Worm (Caenorhabditis elegans): ENCODE data around the gene F40G12.7.

F40G12.7 gene

DNA sequence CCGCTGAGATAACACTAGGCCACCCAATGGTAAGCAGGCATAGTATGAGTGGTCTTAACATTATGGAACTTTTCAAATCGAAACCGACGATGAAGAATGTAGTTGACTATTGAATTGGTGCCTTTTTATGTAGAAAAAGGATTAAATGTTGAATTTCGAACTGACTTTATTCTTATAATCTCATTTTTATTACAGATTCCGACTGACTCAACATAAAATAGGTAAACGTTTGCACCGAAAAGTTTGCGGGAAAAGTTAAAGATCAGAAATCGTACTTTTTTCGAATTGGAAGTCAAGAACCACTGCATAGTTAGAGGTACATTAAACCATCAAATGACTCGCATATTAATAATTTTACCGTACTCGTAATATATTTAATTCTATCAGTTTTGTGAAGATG is 20.1 kb upstream of the F40G12.7 start, which contains the start of gene K02E11.7:
Gene K02E11.7, minus strand, starts transcription at position 101 of the 400 bp plus-strand sequence.
- TF ChIP-seq mab-5 (tag; optimal IDR thresholded peaks at IDR 0.05) (no peak), nhr-11 (tag; optimal IDR thresholded peaks at IDR 0.05) (no peak), nhr-25 (tag; optimal IDR thresholded peaks at IDR 0.05) (no peak), mbf-1 (tag; optimal IDR thresholded peaks at IDR 0.05) (no peak), unc-62 (GFP tag; optimal IDR thresholded peaks at IDR 0.05) (no peak), snpc-4 (tag; optimal IDR thresholded peaks at IDR 0.05) (no peak)

DNA sequence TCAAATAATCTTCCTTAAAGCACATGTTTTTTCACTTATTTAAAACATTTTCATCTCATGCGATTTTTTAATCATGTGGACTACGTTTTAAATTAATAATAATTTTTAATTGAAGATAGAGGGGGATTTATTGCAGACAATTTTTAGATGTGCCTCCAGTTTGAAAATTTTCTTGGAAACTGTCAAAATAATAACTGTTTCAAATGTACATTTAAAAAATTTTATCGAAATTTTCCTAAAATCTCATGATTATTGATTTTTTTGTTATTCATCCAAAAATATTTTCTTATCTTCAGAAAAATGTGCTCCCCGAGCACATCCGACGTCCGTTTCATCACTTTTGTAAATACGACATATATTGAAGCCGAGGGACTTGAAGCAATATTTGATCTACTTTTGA is 17.6 kb upstream of the F40G12.7 start, which contains the start of gene sre-8:
Gene sre-8, plus strand, starts transcription at position 301 of the 400 bp plus-strand sequence.
- TF ChIP-seq unc-62 (GFP tag; optimal IDR thresholded peaks at IDR 0.05) (no peak), ceh-16 (tag; optimal IDR thresholded peaks at IDR 0.05) (no peak), ztf-11 (tag; optimal IDR thresholded peaks at IDR 0.05) (no peak), mbf-1 (tag; optimal IDR thresholded peaks at IDR 0.05) (no peak), elt-3 (tag; optimal IDR thresholded peaks at IDR 0.05) (no peak), elt-1 (tag; optimal IDR thresholded peaks at IDR 0.05) (no peak), nhr-23 (tag; optimal IDR thresholded peaks at IDR 0.05) (no peak), Y55F3AM.14 (GFP tag; optimal IDR thresholded peaks at IDR 0.05) (no peak), ztf-1 (GFP tag; conservative IDR thresholded peaks at IDR 0.05) (no peak), ztf-4 (tag; optimal IDR thresholded peaks at IDR 0.05) (no peak), nhr-12 (tag; optimal IDR thresholded peaks at IDR 0.05) (no peak), unc-55 (GFP tag; optimal IDR thresholded peaks at IDR 0.05) (no peak), ZK546.5 (tag; optimal IDR thresholded peaks at IDR 0.05) (no peak), aly-2 (tag; optimal IDR thresholded peaks at IDR 0.05) (no peak), crh-2 (tag; optimal IDR thresholded peaks at IDR 0.05) (no peak), snpc-4 (tag; optimal IDR thresholded peaks at IDR 0.05) (no peak), lin-13 (GFP tag; optimal IDR thresholded peaks at IDR 0.05) (no peak), sem-4 (tag; optimal IDR thresholded peaks at IDR 0.05) (no peak)

DNA sequence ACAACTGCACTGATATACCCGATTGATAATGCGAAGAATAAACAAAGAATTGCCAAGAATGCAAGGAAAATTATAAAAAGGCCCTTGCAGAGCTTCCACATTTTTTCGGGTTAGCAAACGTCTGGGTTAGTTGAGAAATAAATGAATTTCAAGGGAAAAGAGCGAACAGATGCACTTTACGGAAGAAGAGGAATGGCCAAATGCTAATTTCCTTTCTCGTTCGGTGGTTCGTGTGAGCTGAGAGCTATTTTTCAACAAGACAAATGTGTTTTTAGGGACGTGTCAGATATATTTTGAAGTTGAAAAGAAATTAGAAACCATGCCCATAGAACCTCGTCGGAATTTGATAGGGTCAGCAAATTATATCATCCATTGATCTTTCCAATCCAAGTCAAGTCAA is 13.5 kb upstream of the F40G12.7 start, which contains the start of gene F40G12.2:
Gene F40G12.2, minus strand, starts transcription at position 101 of the 400 bp plus-strand sequence.
- no peak for TF ChIP-seq unc-55 (GFP tag; optimal IDR thresholded peaks at IDR 0.05)

- TF ChIP-seq egl-27 (tag; optimal IDR thresholded peaks at IDR 0.05) (no peak), snpc-4 (tag; optimal IDR thresholded peaks at IDR 0.05) (peak; percentile 22)
Observed at ce11 chrV:14267326-14267942, 6.9 kb upstream of the F40G12.7 start.

- TF ChIP-seq alr-1 (tag; optimal IDR thresholded peaks at IDR 0.05): no peak
Observed at ce11 chrV:14268616-14269015, 5.8 kb upstream of the F40G12.7 start, which contains the start of gene F40G12.4. Gene F40G12.4, minus strand, starts transcription at chrV:14268716.

DNA sequence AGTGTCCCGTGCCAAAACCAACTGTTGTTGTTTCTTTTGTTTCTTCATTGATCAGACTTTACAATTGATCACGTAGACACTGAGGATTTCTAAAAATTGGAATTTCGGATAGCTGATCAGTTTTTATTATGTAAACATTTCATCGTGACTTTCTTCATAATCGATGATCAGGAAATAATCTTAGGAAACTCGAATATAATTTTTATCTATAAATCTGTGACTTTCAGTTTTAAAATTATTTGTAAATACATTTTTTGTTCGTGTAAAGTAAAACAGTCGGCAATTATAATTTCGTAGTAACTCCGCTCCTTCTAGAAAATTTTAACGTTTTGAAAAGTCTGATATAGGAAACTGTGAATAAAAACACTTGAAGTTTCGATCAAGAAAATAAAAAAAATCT is 3.6 kb upstream of the F40G12.7 start, which contains the start of gene F40G12.5:
Gene F40G12.5, minus strand, starts transcription at position 101 of the 400 bp plus-strand sequence.
- TF ChIP-seq lin-11 (tag; optimal IDR thresholded peaks at IDR 0.05): no peak
- no peak for TF ChIP-seq sma-9 (GFP tag; optimal IDR thresholded peaks at IDR 0.05)
- TF ChIP-seq sma-9 (tag; optimal IDR thresholded peaks at IDR 0.05): no peak
- no peak for TF ChIP-seq fos-1 (tag; optimal IDR thresholded peaks at IDR 0.05)
- TF ChIP-seq ceh-16 (tag; optimal IDR thresholded peaks at IDR 0.05): no peak
- no peak for TF ChIP-seq lin-13 (GFP tag; optimal IDR thresholded peaks at IDR 0.05)
- TF ChIP-seq R02D3.7 (tag; optimal IDR thresholded peaks at IDR 0.05): no peak
- TF ChIP-seq nhr-23 (tag; optimal IDR thresholded peaks at IDR 0.05): no peak
- no peak for TF ChIP-seq nhr-12 (tag; optimal IDR thresholded peaks at IDR 0.05)
- no peak for TF ChIP-seq lin-39 (tag; optimal IDR thresholded peaks at IDR 0.05)
- TF ChIP-seq lsy-2 (tag; optimal IDR thresholded peaks at IDR 0.05): no peak
- no peak for TF ChIP-seq crh-2 (tag; optimal IDR thresholded peaks at IDR 0.05)
- no peak for TF ChIP-seq zag-1 (tag; optimal IDR thresholded peaks at IDR 0.05)
- no peak for TF ChIP-seq nhr-237 (tag; optimal IDR thresholded peaks at IDR 0.05)
